Worm (Caenorhabditis elegans): ENCODE measurements around the gene C16A11.3.

- TF ChIP-seq egl-27 (tag; optimal IDR thresholded peaks at IDR 0.05) (no peak), skn-1 (tag; optimal IDR thresholded peaks at IDR 0.05) (no peak), snpc-4 (tag; optimal IDR thresholded peaks at IDR 0.05) (no peak), mbf-1 (tag; optimal IDR thresholded peaks at IDR 0.05) (no peak), nhr-23 (tag; optimal IDR thresholded peaks at IDR 0.05) (no peak)
Measured at ce11 chrII:4235959-4236358, 6.6 kb downstream of the C16A11.3 start, which contains the start of gene fbxc-43.
